Worm (Caenorhabditis elegans): Measurements from ENCODE around the gene D1086.8.

- TF ChIP-seq zip-2 (tag; optimal IDR thresholded peaks at IDR 0.05) (no peak), egl-43 (GFP tag; IDR thresholded peaks at IDR 0.05) (no peak), nhr-77 (tag; optimal IDR thresholded peaks at IDR 0.05) (no peak), nhr-237 (tag; optimal IDR thresholded peaks at IDR 0.05) (no peak), zag-1 (tag; optimal IDR thresholded peaks at IDR 0.05) (no peak), set-16 (GFP tag; IDR thresholded peaks at IDR 0.05) (no peak), hlh-11 (tag; optimal IDR thresholded peaks at IDR 0.05) (no peak)
These were observed at the start of gene D1086.8 for ce11 chrV:14093805-14094204.
